Fruit fly (Drosophila melanogaster) whole organism, embryonic: ENCODE results near the gene Bicra.

ENCODE experiments used
- Atf6 ChIP-seq: fragments of 200-800 bp; sonication (Bioruptor generic); IDR thresholded peaks from 2 replicates; pipeline ENCODE4 v1.3.6; 2022; ENCODE audit warnings: missing biosample characterization, missing genetic modification characterization
- CG10274 ChIP-seq: fragments of 200-800 bp; sonication (Bioruptor generic); optimal IDR thresholded peaks from 3 replicates; lab custom pipeline; 2017; ENCODE audit warnings: missing biosample characterization, mild to moderate bottlenecking, missing genetic modification characterization
- CG1233 ChIP-seq: fragments of 200-800 bp; sonication (Bioruptor generic); optimal IDR thresholded peaks from 4 replicates; lab custom pipeline; 2018; ENCODE audit warnings: missing biosample characterization, mild to moderate bottlenecking, missing genetic modification characterization
- CG12769 ChIP-seq: fragments of 200-800 bp; sonication (Bioruptor generic); optimal IDR thresholded peaks from 2 replicates; lab custom pipeline; 2019; ENCODE audit warnings: missing biosample characterization, mild to moderate bottlenecking, missing genetic modification characterization, moderate library complexity
- CG13296 ChIP-seq: fragments of 200-800 bp; sonication (Bioruptor generic); optimal IDR thresholded peaks from 3 replicates; lab custom pipeline; 2018; ENCODE audit warnings: missing biosample characterization, mild to moderate bottlenecking, missing genetic modification characterization
- CG15011 ChIP-seq: fragments of 200-800 bp; sonication (Bioruptor generic); optimal IDR thresholded peaks from 3 replicates; lab custom pipeline; 2018; ENCODE audit warnings: missing biosample characterization, mild to moderate bottlenecking, missing genetic modification characterization
- CG1529 ChIP-seq: fragments of 200-800 bp; sonication (Bioruptor generic); optimal IDR thresholded peaks from 3 replicates; lab custom pipeline; 2018; ENCODE audit warnings: missing biosample characterization, missing genetic modification characterization
- CG15696 ChIP-seq: fragments of 200-800 bp; sonication (Bioruptor generic); optimal IDR thresholded peaks from 2 replicates; lab custom pipeline; 2019; ENCODE audit warnings: missing biosample characterization, mild to moderate bottlenecking, missing genetic modification characterization, moderate library complexity
- CG1603 ChIP-seq: fragments of 200-800 bp; sonication (Bioruptor generic); optimal IDR thresholded peaks from 2 replicates; lab custom pipeline; 2019; ENCODE audit warnings: missing biosample characterization, mild to moderate bottlenecking, missing genetic modification characterization, moderate library complexity
- CG17328 ChIP-seq: fragments of 200-800 bp; sonication (Bioruptor generic); IDR thresholded peaks from 2 replicates; pipeline ENCODE4 v1.3.6; 2022; ENCODE audit warnings: missing biosample characterization, missing genetic modification characterization
- CG17385 ChIP-seq: fragments of 200-800 bp; sonication (Bioruptor generic); optimal IDR thresholded peaks from 3 replicates; lab custom pipeline; 2018; ENCODE audit warnings: missing biosample characterization, mild to moderate bottlenecking, missing genetic modification characterization
- CG18476 ChIP-seq: fragments of 200-800 bp; sonication (Bioruptor generic); optimal IDR thresholded peaks from 2 replicates; lab custom pipeline; 2016; ENCODE audit warnings: missing biosample characterization, mild to moderate bottlenecking, missing genetic modification characterization
- CG2678 ChIP-seq: fragments of 200-800 bp; sonication (Bioruptor generic); optimal IDR thresholded peaks from 3 replicates; lab custom pipeline; 2019; ENCODE audit warnings: missing biosample characterization, mild to moderate bottlenecking, missing genetic modification characterization, moderate library complexity
- CG30403 ChIP-seq: fragments of 200-800 bp; sonication (Bioruptor generic); optimal IDR thresholded peaks from 3 replicates; lab custom pipeline; 2016; ENCODE audit warnings: missing biosample characterization, missing genetic modification characterization
- CG33557 ChIP-seq: fragments of 200-800 bp; sonication (Bioruptor generic); optimal IDR thresholded peaks from 2 replicates; lab custom pipeline; 2019; ENCODE audit warnings: missing biosample characterization, mild to moderate bottlenecking, missing genetic modification characterization, moderate library complexity
- CG34224 ChIP-seq: fragments of 200-800 bp; sonication (Bioruptor generic); IDR thresholded peaks from 3 replicates; pipeline ENCODE4 v1.3.6; 2022; ENCODE audit warnings: missing biosample characterization, missing genetic modification characterization; ENCODE audit not compliant: partially characterized antibody
- CG3726 ChIP-seq: fragments of 200-800 bp; sonication (Bioruptor generic); IDR thresholded peaks from 3 replicates; pipeline ENCODE4, ENCODE4 v1.3.6; 2022; ENCODE audit warnings: missing biosample characterization, missing genetic modification characterization
- CG3995 ChIP-seq: fragments of 200-800 bp; sonication (Bioruptor generic); optimal IDR thresholded peaks from 3 replicates; lab custom pipeline; 2016; ENCODE audit warnings: missing biosample characterization, missing genetic modification characterization
- CG7839 ChIP-seq: fragments of 200-800 bp; sonication (Bioruptor generic); optimal IDR thresholded peaks from 3 replicates; lab custom pipeline; 2018; ENCODE audit warnings: missing biosample characterization, mild to moderate bottlenecking, missing genetic modification characterization, moderate library complexity
- CG8290 ChIP-seq, 3 experiments: fragments of 200-800 bp; sonication (Bioruptor generic); optimal IDR thresholded peaks; 2 replicates each; lab custom pipeline; 2016 to 2019; ENCODE audit warnings: missing biosample characterization in 3 of 3, missing genetic modification characterization in 3 of 3, mild to moderate bottlenecking in 2 of 3, moderate library complexity in 1 of 3
- CG9727 ChIP-seq: fragments of 200-800 bp; sonication (Bioruptor generic); optimal IDR thresholded peaks from 3 replicates; lab custom pipeline; 2017; ENCODE audit warnings: missing biosample characterization, mild to moderate bottlenecking, missing genetic modification characterization
- CG9797 ChIP-seq: fragments of 200-800 bp; sonication (Bioruptor generic); optimal IDR thresholded peaks from 3 replicates; lab custom pipeline; 2018; ENCODE audit warnings: missing biosample characterization, mild to moderate bottlenecking, missing genetic modification characterization
- CG9932 ChIP-seq: fragments of 200-800 bp; sonication (Bioruptor generic); IDR thresholded peaks from 2 replicates; pipeline ENCODE4 v1.3.6; 2022; ENCODE audit warnings: missing biosample characterization, missing genetic modification characterization
- CkIIα-i1 ChIP-seq: fragments of 200-800 bp; sonication (Bioruptor generic); IDR thresholded peaks from 2 replicates; pipeline ENCODE4 v1.3.6; 2022; ENCODE audit warnings: missing biosample characterization, missing genetic modification characterization
- Dek ChIP-seq: fragments of 200-800 bp; sonication (Bioruptor generic); optimal IDR thresholded peaks from 3 replicates; lab custom pipeline; 2019; ENCODE audit warnings: missing biosample characterization, mild to moderate bottlenecking, missing genetic modification characterization, moderate library complexity
- Dp ChIP-seq: fragments of 200-800 bp; sonication (Bioruptor generic); optimal IDR thresholded peaks from 2 replicates; lab custom pipeline; 2018; ENCODE audit warnings: missing biosample characterization, mild to moderate bottlenecking, missing genetic modification characterization, moderate library complexity
- Dref ChIP-seq: fragments of 200-800 bp; sonication (Bioruptor generic); IDR thresholded peaks from 2 replicates; pipeline ENCODE4 v1.3.6; 2022; ENCODE audit warnings: missing biosample characterization, missing genetic modification characterization
- Fer1 ChIP-seq: fragments of 200-800 bp; sonication (Bioruptor generic); optimal IDR thresholded peaks from 2 replicates; lab custom pipeline; 2017; ENCODE audit warnings: missing biosample characterization, mild to moderate bottlenecking, missing genetic modification characterization
- HLHmδ ChIP-seq: fragments of 200-800 bp; sonication (Bioruptor generic); optimal IDR thresholded peaks from 2 replicates; lab custom pipeline; 2018; ENCODE audit warnings: missing biosample characterization, mild to moderate bottlenecking, missing genetic modification characterization, moderate library complexity
- HmgZ ChIP-seq: fragments of 200-800 bp; sonication (Bioruptor generic); optimal IDR thresholded peaks from 2 replicates; lab custom pipeline; 2018; ENCODE audit warnings: missing biosample characterization, mild to moderate bottlenecking, missing genetic modification characterization
- Hmr ChIP-seq: fragments of 200-800 bp; sonication (Bioruptor generic); optimal IDR thresholded peaks from 3 replicates; lab custom pipeline; 2017; ENCODE audit warnings: mild to moderate bottlenecking, missing biosample characterization, missing genetic modification reagents, missing genetic modification characterization
- Mrtf ChIP-seq: fragments of 200-800 bp; sonication (Bioruptor generic); IDR thresholded peaks from 3 replicates; pipeline ENCODE4 v1.3.6; 2022; ENCODE audit warnings: missing biosample characterization, missing genetic modification characterization
- Neu2 ChIP-seq: fragments of 200-800 bp; sonication (Bioruptor generic); optimal IDR thresholded peaks from 3 replicates; lab custom pipeline; 2016; ENCODE audit warnings: missing biosample characterization, missing genetic modification characterization, borderline replicate concordance
- Oli ChIP-seq: fragments of 200-800 bp; sonication (Bioruptor generic); optimal IDR thresholded peaks from 2 replicates; lab custom pipeline; 2018; ENCODE audit warnings: missing biosample characterization, mild to moderate bottlenecking, missing genetic modification characterization, moderate library complexity
- Usf ChIP-seq: fragments of 200-800 bp; sonication (Bioruptor generic); optimal IDR thresholded peaks from 2 replicates; lab custom pipeline; 2017; ENCODE audit warnings: missing genotype, missing biosample characterization, missing genetic modification characterization
- al ChIP-seq: fragments of 200-800 bp; sonication (Bioruptor generic); IDR thresholded peaks from 2 replicates; pipeline ENCODE4 v1.3.6; 2022; ENCODE audit warnings: missing biosample characterization, missing genetic modification characterization
- aop ChIP-seq: fragments of 200-800 bp; sonication (Bioruptor generic); IDR thresholded peaks from 2 replicates; pipeline ENCODE4 v1.3.6; 2022; ENCODE audit warnings: missing biosample characterization, missing genetic modification characterization
- ara ChIP-seq: fragments of 200-800 bp; sonication (Bioruptor generic); IDR thresholded peaks from 2 replicates; pipeline ENCODE4 v1.3.6; 2022; ENCODE audit warnings: missing biosample characterization, missing genetic modification characterization
- bsh ChIP-seq, 2 experiments: fragments of 200-800 bp; sonication (Bioruptor generic); optimal IDR thresholded peaks; 2 replicates each; lab custom pipeline; 2017 to 2018; ENCODE audit warnings: mild to moderate bottlenecking in 2 of 2, missing biosample characterization in 2 of 2, missing genetic modification characterization in 2 of 2, moderate library complexity in 1 of 2
- cg ChIP-seq: fragments of 200-800 bp; sonication (Bioruptor generic); optimal IDR thresholded peaks from 3 replicates; lab custom pipeline; 2019; ENCODE audit warnings: missing biosample characterization, mild to moderate bottlenecking, missing genetic modification characterization, moderate library complexity
- crc ChIP-seq: fragments of 200-800 bp; sonication (Bioruptor generic); optimal IDR thresholded peaks from 2 replicates; lab custom pipeline; 2016; ENCODE audit warnings: missing biosample characterization, missing genetic modification characterization
- dm ChIP-seq: fragments of 200-800 bp; sonication (Bioruptor generic); optimal IDR thresholded peaks from 3 replicates; lab custom pipeline; 2016; ENCODE audit warnings: missing biosample characterization, missing genetic modification characterization
- esg ChIP-seq: fragments of 200-800 bp; sonication (Bioruptor generic); conservative IDR thresholded peaks from 2 replicates; pipeline ENCODE4 v1.3.6; 2022; ENCODE audit warnings: missing biosample characterization, missing genetic modification characterization
- ham ChIP-seq: fragments of 200-800 bp; sonication (Bioruptor generic); IDR thresholded peaks from 2 replicates; pipeline ENCODE4 v1.3.6; 2022; ENCODE audit warnings: missing biosample characterization, missing genetic modification characterization
- lola ChIP-seq, 3 experiments: fragments of >200 bp in 2 of 3; fragments of 200-800 bp in 1 of 3; sonication (Bioruptor generic) in 1 of 3; optimal IDR thresholded peaks; 2 replicates each; lab custom pipeline; 2017 to 2019; ENCODE audit warnings: missing biosample characterization in 3 of 3, missing genetic modification characterization in 3 of 3, mild to moderate bottlenecking in 1 of 3, moderate library complexity in 1 of 3
- pita ChIP-seq: fragments of 200-800 bp; sonication (Bioruptor generic); optimal IDR thresholded peaks from 2 replicates; lab custom pipeline; 2017; ENCODE audit warnings: missing biosample characterization, mild to moderate bottlenecking, missing genetic modification characterization
- ranshi ChIP-seq: fragments of 200-800 bp; sonication (Bioruptor generic); IDR thresholded peaks from 2 replicates; pipeline ENCODE4 v1.3.6; 2022; ENCODE audit warnings: missing biosample characterization, missing genetic modification characterization
- zfh2 ChIP-seq: fragments of 200-800 bp; sonication (Bioruptor generic); optimal IDR thresholded peaks from 2 replicates; lab custom pipeline; 2016; ENCODE audit warnings: missing biosample characterization, missing genetic modification characterization

The Bicra gene

dm6 chr3R:29083459-29084457, 20.9 kb downstream of the Bicra start (continued):
- no peak for TF ChIP-seq CG10274 (GFP tag; lab: Kevin White, UChicago)
- no peak for TF ChIP-seq Fer1 (GFP tag; lab: Kevin White, UChicago)
- TF ChIP-seq CG2678 (tag; lab: Kevin White, UChicago), result peak; percentile 34
- TF ChIP-seq dm (GFP tag; lab: Kevin White, UChicago), result no peak
- no peak for TF ChIP-seq Atf6 (GFP tag; lab: Robert Waterston, UW)
- TF ChIP-seq CG18476 (GFP tag; lab: Kevin White, UChicago), result no peak
- peak in 1 of 3 experiments; percentile 8 for TF ChIP-seq lola (GFP tag; optimal IDR thresholded peaks at IDR 0.05; lab: Kevin White, UChicago)
- TF ChIP-seq Usf (GFP tag; lab: Kevin White, UChicago), result no peak
- peak; percentile 29 for TF ChIP-seq CG17385 (GFP tag; lab: Kevin White, UChicago)
- no peak for TF ChIP-seq CG13296
- TF ChIP-seq HmgZ (tag; lab: Kevin White, UChicago), result no peak
- peak; percentile 81 for TF ChIP-seq cg (GFP tag; lab: Kevin White, UChicago)
- TF ChIP-seq bsh (GFP tag; optimal IDR thresholded peaks at IDR 0.05; lab: Kevin White, UChicago), result peak; percentile 13 to 44
- TF ChIP-seq ranshi (GFP tag; lab: Robert Waterston, UW), result no peak
- no peak for TF ChIP-seq CG12769 (tag; lab: Kevin White, UChicago)
- TF ChIP-seq HLHmδ, result peak; percentile 70
- TF ChIP-seq Mrtf, result no peak
- TF ChIP-seq CkIIα-i1 (GFP tag; lab: Robert Waterston, UW), result no peak
- no peak for TF ChIP-seq CG3995 (GFP tag; lab: Kevin White, UChicago)
- TF ChIP-seq CG15696 (tag; lab: Kevin White, UChicago), result peak; percentile 6
- TF ChIP-seq zfh2, result no peak
- no peak for TF ChIP-seq CG15011 (GFP tag; lab: Kevin White, UChicago)
- no peak for TF ChIP-seq CG9932
- no peak for TF ChIP-seq crc (GFP tag; lab: Kevin White, UChicago)
- peak; percentile 45 for TF ChIP-seq CG33557 (GFP tag; lab: Kevin White, UChicago)
- no peak for TF ChIP-seq CG30403
- 0 out of 2 replicates have a peak, but pooled peaks have one; percentile 3 for TF ChIP-seq aop (GFP tag; lab: Robert Waterston, UW)
- TF ChIP-seq ara (GFP tag; lab: Robert Waterston, UW), result no peak
- TF ChIP-seq Hmr (GFP tag; lab: Kevin White, UChicago), result no peak
- no peak for TF ChIP-seq CG3726 (GFP tag; lab: Robert Waterston, UW)
- TF ChIP-seq CG17328 (GFP tag; lab: Robert Waterston, UW), result no peak
- no peak for TF ChIP-seq CG7839 (tag; lab: Kevin White, UChicago)
- no peak for TF ChIP-seq Dref
- TF ChIP-seq Oli (tag; lab: Kevin White, UChicago), result no peak
- peak; percentile 17 for TF ChIP-seq CG9727 (GFP tag; lab: Kevin White, UChicago)
- no peak for TF ChIP-seq CG9797 (GFP tag; lab: Kevin White, UChicago)
- TF ChIP-seq Neu2 (GFP tag; lab: Kevin White, UChicago), result no peak
- peak; percentile 30 for TF ChIP-seq CG1603 (tag; lab: Kevin White, UChicago)
- TF ChIP-seq Dek, result no peak
- no peak for TF ChIP-seq CG34224
- TF ChIP-seq CG8290 (GFP tag; optimal IDR thresholded peaks at IDR 0.05; lab: Kevin White, UChicago), result no peak
- peak; percentile 9 to 10 for TF ChIP-seq CG8290 (tag; optimal IDR thresholded peaks at IDR 0.05; lab: Kevin White, UChicago)
- no peak for TF ChIP-seq Dp
- no peak for TF ChIP-seq pita (GFP tag; lab: Kevin White, UChicago)
- TF ChIP-seq esg (GFP tag; lab: Robert Waterston, UW), result no peak
- no peak for TF ChIP-seq ham
- no peak for TF ChIP-seq al (GFP tag; lab: Robert Waterston, UW)
- no peak for TF ChIP-seq CG1233 (GFP tag; lab: Kevin White, UChicago)
- TF ChIP-seq CG1529 (GFP tag; lab: Kevin White, UChicago), result peak; percentile 47
